Fruit fly (Drosophila melanogaster): Measurements from ENCODE around the gene CG5250.

Gene CG5250

DNA sequence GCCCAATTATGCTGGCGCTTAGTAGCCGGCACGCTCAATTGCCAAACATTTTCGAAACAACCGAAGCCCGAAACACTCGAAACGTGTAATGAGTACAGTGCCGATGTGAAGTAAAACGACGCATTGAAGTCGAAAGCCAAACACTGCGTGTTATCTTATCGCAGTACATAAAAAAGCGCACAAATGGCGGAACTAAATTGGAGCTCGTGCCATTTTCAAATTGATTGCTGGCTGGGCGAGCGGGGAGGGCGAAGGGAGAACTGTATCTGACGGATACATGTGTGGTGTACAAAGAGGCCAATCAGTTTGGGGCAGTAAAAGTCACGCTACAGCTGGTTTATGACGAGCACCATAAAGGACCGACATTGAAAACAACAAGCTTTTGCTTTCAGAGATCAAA, 5.7 kb downstream of the CG5250 start (continued):
- TF ChIP-seq gcm (GFP tag; optimal IDR thresholded peaks at IDR 0.05) (no peak), CG10274 (GFP tag; optimal IDR thresholded peaks at IDR 0.05) (no peak), Sox100B (GFP tag; optimal IDR thresholded peaks at IDR 0.05) (no peak), Nf-YC (tag; optimal IDR thresholded peaks at IDR 0.05) (peak; percentile 73), Bgb (GFP tag; IDR thresholded peaks at IDR 0.05; ENCODE audit: partially characterized antibody) (no peak), CG14050 (GFP tag; IDR thresholded peaks at IDR 0.05) (no peak), CG6683 (GFP tag; optimal IDR thresholded peaks at IDR 0.05) (no peak), D (optimal IDR thresholded peaks at IDR 0.05) (no peak), D (GFP tag; optimal IDR thresholded peaks at IDR 0.05) (no peak), p53 (GFP tag; optimal IDR thresholded peaks at IDR 0.05) (no peak), CG31365 (tag; optimal IDR thresholded peaks at IDR 0.05) (peak; percentile 30), stc (GFP tag; IDR thresholded peaks at IDR 0.05) (no peak), CoRest (tag; optimal IDR thresholded peaks at IDR 0.05) (no peak), Ets97D (GFP tag; optimal IDR thresholded peaks at IDR 0.05) (no peak), CG11398 (GFP tag; optimal IDR thresholded peaks at IDR 0.05) (no peak), sob (GFP tag; IDR thresholded peaks at IDR 0.05) (no peak; the same call in 1 of the 2 replicates), CG12071 (GFP tag; optimal IDR thresholded peaks at IDR 0.05) (peak; percentile 48), Med (GFP tag) (peak; percentile 77), pita (GFP tag; optimal IDR thresholded peaks at IDR 0.05) (no peak), pzg (GFP tag; optimal IDR thresholded peaks at IDR 0.05) (no peak), Hey (tag; optimal IDR thresholded peaks at IDR 0.05) (peak; percentile 70), en (GFP tag; optimal IDR thresholded peaks at IDR 0.05) (no peak), CG10267 (tag; optimal IDR thresholded peaks at IDR 0.05) (no peak), Rfx (GFP tag; IDR thresholded peaks at IDR 0.05) (peak; percentile 19; the same call in 1 of the 2 replicates), her (GFP tag; optimal IDR thresholded peaks at IDR 0.05) (no peak), CG9932 (GFP tag; IDR thresholded peaks at IDR 0.05) (no peak), btn (GFP tag; optimal IDR thresholded peaks at IDR 0.05) (no peak), CG15479 (GFP tag; optimal IDR thresholded peaks at IDR 0.05) (no peak), CG8388 (GFP tag; optimal IDR thresholded peaks at IDR 0.05) (no peak), repo (GFP tag; optimal IDR thresholded peaks at IDR 0.05) (no peak), CG34376 (GFP tag; optimal IDR thresholded peaks at IDR 0.05) (peak; percentile 90), Sox102F (GFP tag; optimal IDR thresholded peaks at IDR 0.05) (no peak), CG3726 (GFP tag; IDR thresholded peaks at IDR 0.05) (no peak), sr (GFP tag; IDR thresholded peaks at IDR 0.05) (no peak), klu (GFP tag; IDR thresholded peaks at IDR 0.05) (no peak), lbe (GFP tag; optimal IDR thresholded peaks at IDR 0.05) (no peak), Hsf (GFP tag; optimal IDR thresholded peaks at IDR 0.05) (no peak), ranshi (GFP tag; IDR thresholded peaks at IDR 0.05) (no peak), B-H2 (GFP tag; optimal IDR thresholded peaks at IDR 0.05) (peak; percentile 61), PHDP (tag; optimal IDR thresholded peaks at IDR 0.05) (peak; percentile 10), CG6854 (GFP tag; optimal IDR thresholded peaks at IDR 0.05) (no peak), Dad (GFP tag; optimal IDR thresholded peaks at IDR 0.05) (no peak), TFAM (GFP tag; optimal IDR thresholded peaks at IDR 0.05) (no peak), CG6791 (GFP tag; IDR thresholded peaks at IDR 0.05; ENCODE audit: partially characterized antibody) (no peak), gsb-n (tag; optimal IDR thresholded peaks at IDR 0.05) (no peak), CG12219 (GFP tag; optimal IDR thresholded peaks at IDR 0.05) (no peak), CG13287 (GFP tag; IDR thresholded peaks at IDR 0.05; ENCODE audit: partially characterized antibody) (no peak), Sin3A (optimal IDR thresholded peaks at IDR 0.05) (no peak), CG6765 (GFP tag; optimal IDR thresholded peaks at IDR 0.05) (no peak), slbo (GFP tag; IDR thresholded peaks at IDR 0.05) (no peak), Opbp (GFP tag; IDR thresholded peaks at IDR 0.05; ENCODE audit: partially characterized antibody) (no peak), CG18011 (GFP tag; optimal IDR thresholded peaks at IDR 0.05) (no peak)
